Worm (Caenorhabditis elegans) whole organism, late embryonic: Measurements from ENCODE around the gene ceeh-1.

Experiments used
- C08G9.2 ChIP-seq: sonication (generic microtip); optimal IDR thresholded peaks from 2 replicates; lab custom pipeline; 2016; ENCODE audit warnings: mild to moderate bottlenecking, missing genetic modification characterization, moderate library complexity, missing compliant biosample characterization
- K09A11.1 ChIP-seq: sonication (generic microtip); optimal IDR thresholded peaks from 2 replicates; lab custom pipeline; 2017; ENCODE audit warnings: antibody characterized with exemption, mild to moderate bottlenecking, missing genetic modification characterization, missing compliant biosample characterization; ENCODE audit not compliant: insufficient read depth
- ama-1 ChIP-seq: fragments of 150-350 bp; optimal IDR thresholded peaks from 2 replicates; lab custom pipeline; 2014
- dmd-4 ChIP-seq: sonication (generic microtip); optimal IDR thresholded peaks from 2 replicates; lab custom pipeline; 2016; ENCODE audit warnings: borderline replicate concordance, missing genetic modification characterization, missing compliant biosample characterization
- hlh-30 ChIP-seq: sonication (generic microtip); optimal IDR thresholded peaks from 2 replicates; lab custom pipeline; 2017; ENCODE audit warnings: antibody characterized with exemption, missing genetic modification characterization, missing compliant biosample characterization; ENCODE audit not compliant: insufficient read depth

ce11 chrIII:832855-833504 is 903 bp upstream of the ceeh-1 start, which contains the start of gene zip-2:
- TF ChIP-seq dmd-4 (tag; lab: Kevin White, UChicago): no peak
- TF ChIP-seq hlh-30 (tag; lab: Kevin White, UChicago): no peak
- no peak for TF ChIP-seq C08G9.2
- no peak for TF ChIP-seq ama-1 (lab: Kevin White, UChicago)
- TF ChIP-seq K09A11.1 (tag; lab: Kevin White, UChicago): no peak
